Fruit fly (Drosophila melanogaster) whole organism, larva: ENCODE data around the gene cert.
"Not testable (repeated sequence)": the region's sequence is repeated elsewhere in the genome, so short reads cannot be mapped to it uniquely, and the experiment has no call there.

Source experiments
- noc ChIP-seq: fragments of 200-800 bp; sonication (Bioruptor generic); optimal IDR thresholded peaks from 3 replicates; lab custom pipeline; 2019; ENCODE audit warnings: missing biosample characterization, mild to moderate bottlenecking, missing genetic modification characterization, moderate library complexity

cert gene

DNA sequence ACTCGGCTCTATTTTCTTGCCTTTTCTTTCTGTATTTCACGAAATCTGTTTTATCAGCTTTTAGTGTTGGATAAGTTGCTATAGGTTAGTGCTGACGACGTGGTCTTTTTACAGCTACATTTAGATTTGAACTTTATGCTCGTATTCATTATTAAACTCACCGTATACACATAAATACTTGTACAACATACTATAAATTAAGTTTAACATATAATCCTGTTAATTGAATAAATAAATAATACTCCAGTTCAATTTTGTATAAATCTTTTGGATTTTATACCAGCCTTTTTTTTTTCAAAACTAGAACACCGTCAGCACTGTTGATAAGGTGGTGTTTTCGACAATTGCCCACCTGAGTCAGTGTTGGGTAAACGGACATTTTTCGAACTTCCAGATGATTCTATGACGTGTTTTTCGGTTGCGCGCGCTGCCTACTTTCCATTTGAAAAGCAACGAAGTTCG, 19.3 kb upstream of the cert start, which contains the start of gene BI-1:
Gene BI-1 (minus strand): TSS at position 51 of the 462 bp plus-strand sequence.
- TF ChIP-seq noc (tag; lab: Kevin White, UChicago): peak; percentile 82

DNA sequence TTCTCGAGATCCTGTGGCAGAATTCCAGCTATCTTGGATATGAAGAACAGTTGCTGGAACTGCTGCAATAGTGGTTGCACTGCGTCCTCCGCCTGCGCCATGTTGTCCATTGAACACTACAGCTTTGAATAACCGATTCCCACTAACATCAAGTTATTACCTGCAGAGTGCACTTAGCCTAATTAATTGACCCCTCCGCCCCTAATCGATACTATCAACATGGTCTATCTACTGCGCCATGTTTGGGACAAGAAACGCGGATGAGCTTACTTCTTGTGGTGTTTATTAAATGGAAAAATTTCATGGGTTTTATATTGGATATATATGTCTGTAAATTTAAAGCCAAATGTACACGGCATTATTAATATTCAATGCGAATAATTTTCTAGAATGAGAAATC, 17.2 kb upstream of the cert start, which contains the start of gene Gr66a:
Gene Gr66a (minus strand): TSS at position 101 of the 400 bp plus-strand sequence.
- TF ChIP-seq noc (tag; lab: Kevin White, UChicago): no peak

- no peak for TF ChIP-seq noc (tag; lab: Kevin White, UChicago)
These were observed 14.2 kb upstream of the cert start, which contains the start of the genes CG7194 and Sbp2 for dm6 chr3L:8303912-8304311. Gene CG7194 (minus strand): TSS chr3L:8304059. Gene Sbp2 (plus strand): TSS chr3L:8304157.

dm6 chr3L:8299224-8300130, 9.8 kb upstream of the cert start, which contains the start of the genes Arl5 and CG13671:
Gene Arl5 (minus strand): TSS chr3L:8299839.
Gene CG13671 (plus strand): TSS chr3L:8300064.
- TF ChIP-seq noc (tag; lab: Kevin White, UChicago): peak; percentile 49

- TF ChIP-seq noc (tag; lab: Kevin White, UChicago): peak; percentile 12
These were observed 7.8 kb upstream of the cert start for dm6 chr3L:8297488-8297887.

dm6 chr3L:8296941-8297340, 7.3 kb upstream of the cert start, which contains the start of gene Rab19:
Gene Rab19 (plus strand): TSS chr3L:8297018.
- TF ChIP-seq noc (tag; lab: Kevin White, UChicago): no peak

dm6 chr3L:8295227-8295626, 5.6 kb upstream of the cert start, which contains the start of gene CG7201:
Gene CG7201 (minus strand): TSS chr3L:8295327.
- TF ChIP-seq noc (tag; lab: Kevin White, UChicago): no peak

- no peak for TF ChIP-seq noc (tag; lab: Kevin White, UChicago)
These were observed 1.3 kb downstream of the cert start for dm6 chr3L:8288396-8288795.

- TF ChIP-seq noc (tag; lab: Kevin White, UChicago): no peak
These were observed 3.3 kb downstream of the cert start for dm6 chr3L:8286397-8286796.

DNA sequence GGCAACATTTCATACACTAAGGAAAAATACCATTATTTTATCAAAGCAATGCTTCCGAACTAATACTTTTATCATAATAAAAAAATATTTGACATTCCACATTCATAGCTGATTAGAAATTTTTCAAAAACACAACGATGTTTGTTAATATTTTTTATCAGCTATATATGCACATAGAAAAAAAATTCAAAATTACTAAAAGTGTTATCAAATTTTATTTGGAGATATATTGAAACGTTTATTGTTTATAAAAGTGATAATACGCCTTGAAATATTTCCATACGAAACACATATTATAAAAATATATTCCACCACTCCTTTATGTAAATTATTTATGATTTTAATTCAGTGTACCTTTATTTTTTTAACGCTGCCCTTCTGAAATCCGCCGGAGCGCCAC, 3.9 kb downstream of the cert start:
- TF ChIP-seq noc (tag; lab: Kevin White, UChicago): no peak

- TF ChIP-seq noc (tag; lab: Kevin White, UChicago): no peak
These were observed 4.4 kb downstream of the cert start for dm6 chr3L:8285291-8285690.

DNA sequence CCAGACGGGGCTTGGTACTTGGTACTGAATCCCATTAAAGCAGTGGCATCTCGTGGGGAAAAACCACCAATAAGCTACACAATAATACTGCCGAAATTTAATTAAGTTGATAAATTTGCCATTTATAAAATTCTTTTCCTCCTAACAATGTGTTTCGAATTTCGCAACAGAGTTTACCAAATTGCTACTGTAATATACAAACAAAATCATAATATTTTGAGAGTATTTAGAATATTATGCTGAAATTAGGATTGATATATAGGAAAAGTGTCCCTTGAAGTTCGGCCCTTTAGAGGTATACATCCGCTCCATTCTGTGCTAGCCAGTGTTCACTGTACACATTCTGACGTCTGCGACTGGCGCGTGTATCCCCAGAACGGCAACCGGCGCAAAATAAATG, 5.0 kb downstream of the cert start:
- peak; percentile 43 for TF ChIP-seq noc (tag; lab: Kevin White, UChicago)

- TF ChIP-seq noc (tag; lab: Kevin White, UChicago): no peak
These were observed 48.7 kb downstream of the cert start for dm6 chr3L:8240932-8241331.

DNA sequence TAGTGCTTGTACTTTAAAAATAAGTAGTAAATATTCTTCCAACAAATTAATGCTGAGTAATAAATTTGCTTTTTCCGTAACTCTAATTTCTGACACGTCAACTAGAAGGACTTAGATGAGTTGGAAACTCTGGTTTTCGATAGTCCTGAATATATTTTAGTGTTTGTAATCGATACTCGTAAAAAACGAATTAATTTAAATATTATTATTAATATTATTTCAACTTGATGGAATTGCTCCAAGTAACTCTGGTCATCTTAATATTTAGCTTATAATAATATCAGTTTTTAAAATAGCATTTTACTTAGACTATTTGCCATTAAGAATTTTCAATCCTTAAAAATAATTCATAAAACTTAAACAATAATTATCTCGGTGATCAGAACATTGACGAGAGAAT, 49.2 kb downstream of the cert start, which contains the start of gene CG7213:
Gene CG7213 (minus strand): TSS at position 101 of the 400 bp plus-strand sequence.
- TF ChIP-seq noc (tag; lab: Kevin White, UChicago): no peak

DNA sequence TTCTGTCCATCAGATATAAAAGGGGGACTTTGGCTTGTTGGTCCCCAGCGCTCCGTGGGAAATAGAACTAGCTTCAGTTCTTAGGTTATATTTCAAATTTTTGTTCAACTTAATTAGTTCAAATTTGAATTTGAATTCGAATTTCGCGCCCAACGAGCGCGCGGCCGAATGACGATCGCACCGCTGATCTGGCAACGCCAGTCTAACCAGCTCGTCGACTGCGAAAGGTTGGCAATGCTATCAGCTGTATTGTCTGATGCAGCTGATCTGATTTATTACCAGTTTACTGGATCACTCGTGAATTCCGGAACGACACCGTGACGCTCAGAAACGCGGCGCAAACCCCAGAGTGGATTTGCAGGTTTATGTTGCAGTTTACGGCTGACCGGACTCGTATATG, 51.3 kb downstream of the cert start, which contains the start of gene Dscam4:
Gene Dscam4 (plus strand): TSS at position 301 of the 400 bp plus-strand sequence.
- TF ChIP-seq noc (tag; lab: Kevin White, UChicago): not testable (repeated sequence)
